Fruit fly (Drosophila melanogaster): ENCODE data around the gene X11Lbeta.

The X11Lbeta gene

DNA sequence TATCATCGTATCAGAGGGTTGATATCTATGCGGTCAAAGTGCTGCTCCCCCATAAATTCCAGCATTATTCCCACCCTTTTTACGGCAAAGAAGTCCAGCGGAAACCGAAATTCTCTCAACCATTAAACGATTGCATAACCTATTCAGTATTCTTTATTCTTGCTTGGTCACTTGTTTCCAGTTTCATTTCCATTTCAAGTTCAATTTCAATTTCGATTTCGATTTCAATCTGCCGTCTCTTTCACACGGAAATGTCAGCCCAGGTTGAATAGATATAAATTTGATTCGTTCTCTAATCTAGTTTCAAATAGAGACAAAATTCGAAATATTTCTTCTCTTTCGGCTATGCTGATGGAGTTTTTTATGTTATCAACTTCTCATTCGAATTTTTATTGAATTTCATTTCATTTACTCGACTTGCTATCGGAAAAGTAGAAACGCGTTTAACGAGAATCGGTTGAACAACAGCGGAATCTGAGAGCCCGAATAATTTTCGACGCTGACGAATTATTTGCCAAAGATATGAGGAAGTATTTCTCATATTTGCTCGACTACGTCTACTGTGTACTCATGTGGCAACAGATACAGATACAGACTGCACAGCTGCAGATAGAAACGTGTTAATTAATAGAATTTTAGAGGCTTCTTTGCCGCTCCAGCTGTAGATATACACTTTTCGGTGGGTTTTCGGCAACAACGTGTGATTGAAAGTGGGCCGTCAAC lies 105.4 kb downstream of the X11Lbeta start:
- no peak for TF ChIP-seq HLH106 (tag; optimal IDR thresholded peaks at IDR 0.05)
- no peak for TF ChIP-seq OdsH (GFP tag; optimal IDR thresholded peaks at IDR 0.05)
- TF ChIP-seq Vsx2 (GFP tag; optimal IDR thresholded peaks at IDR 0.05; ENCODE audit: partially characterized antibody), result no peak
- TF ChIP-seq Dif (GFP tag; optimal IDR thresholded peaks at IDR 0.05; ENCODE audit: partially characterized antibody), result no peak
- TF ChIP-seq dl (GFP tag; optimal IDR thresholded peaks at IDR 0.05; ENCODE audit: insufficient read depth in 1 of 2, partially characterized antibody in 2 of 2), result no peak
- TF ChIP-seq sage (GFP tag; optimal IDR thresholded peaks at IDR 0.05), result no peak
- TF ChIP-seq fru (GFP tag; optimal IDR thresholded peaks at IDR 0.05), result no peak
- TF ChIP-seq brk (GFP tag; optimal IDR thresholded peaks at IDR 0.05), result no peak
- TF ChIP-seq jim (GFP tag; optimal IDR thresholded peaks at IDR 0.05), result no peak
- no peak for TF ChIP-seq CG9705 (GFP tag; optimal IDR thresholded peaks at IDR 0.05)
- no peak for TF ChIP-seq Sp1 (GFP tag; optimal IDR thresholded peaks at IDR 0.05)
- TF ChIP-seq rgr (GFP tag; optimal IDR thresholded peaks at IDR 0.05), result no peak
- TF ChIP-seq Myc (optimal IDR thresholded peaks at IDR 0.05), result no peak
- TF ChIP-seq Rel (GFP tag; optimal IDR thresholded peaks at IDR 0.05), result no peak
- no peak for TF ChIP-seq Rel (tag; optimal IDR thresholded peaks at IDR 0.05)
- TF ChIP-seq CrebA (GFP tag; optimal IDR thresholded peaks at IDR 0.05; ENCODE audit: borderline replicate concordance), result no peak
- no peak for TF ChIP-seq dsf (GFP tag; optimal IDR thresholded peaks at IDR 0.05; ENCODE audit: borderline replicate concordance)
- TF ChIP-seq br (GFP tag; optimal IDR thresholded peaks at IDR 0.05), result no peak

DNA sequence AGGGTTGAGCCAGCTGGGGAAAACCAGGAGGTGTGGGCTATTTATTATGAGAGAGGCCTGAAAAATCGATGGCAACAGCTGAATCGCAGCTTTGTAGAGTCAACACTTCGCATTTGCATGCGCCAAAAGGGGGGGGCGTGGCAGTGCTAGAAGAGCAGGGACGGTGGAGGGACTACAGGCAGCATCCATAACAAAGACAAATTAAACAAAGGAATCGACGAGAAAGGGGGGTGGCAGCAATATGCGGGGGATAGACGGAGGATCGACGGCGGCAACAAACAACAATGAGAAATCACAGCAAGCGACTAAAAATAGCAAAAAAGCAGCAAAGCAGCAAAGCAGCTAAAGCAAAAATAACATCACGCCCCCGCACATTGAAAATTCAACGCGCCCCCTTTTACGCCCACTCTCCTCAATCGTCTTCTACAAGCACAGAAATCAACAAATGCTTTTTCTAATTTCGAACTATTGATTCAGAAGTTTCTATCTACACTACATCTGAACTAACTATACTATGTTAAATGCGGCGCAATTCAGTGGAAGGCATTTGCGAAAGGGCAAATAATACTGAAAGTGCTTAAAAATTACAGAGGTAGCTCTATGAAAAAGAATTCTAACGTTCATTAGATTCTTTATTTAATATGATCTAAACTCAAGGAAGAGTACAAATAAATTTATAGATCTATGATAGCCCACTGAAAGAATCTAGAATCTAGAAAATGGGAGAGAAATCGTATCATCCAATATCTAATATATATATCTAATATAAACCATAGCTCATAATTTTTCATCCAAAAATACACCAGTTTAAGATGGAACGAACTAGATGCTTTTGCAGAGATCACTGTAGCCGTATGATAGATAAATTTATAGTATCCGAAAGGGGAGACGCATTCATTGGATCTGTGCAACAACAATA lies 107.5 kb downstream of the X11Lbeta start:
- TF ChIP-seq OdsH (GFP tag; optimal IDR thresholded peaks at IDR 0.05), result no peak

DNA sequence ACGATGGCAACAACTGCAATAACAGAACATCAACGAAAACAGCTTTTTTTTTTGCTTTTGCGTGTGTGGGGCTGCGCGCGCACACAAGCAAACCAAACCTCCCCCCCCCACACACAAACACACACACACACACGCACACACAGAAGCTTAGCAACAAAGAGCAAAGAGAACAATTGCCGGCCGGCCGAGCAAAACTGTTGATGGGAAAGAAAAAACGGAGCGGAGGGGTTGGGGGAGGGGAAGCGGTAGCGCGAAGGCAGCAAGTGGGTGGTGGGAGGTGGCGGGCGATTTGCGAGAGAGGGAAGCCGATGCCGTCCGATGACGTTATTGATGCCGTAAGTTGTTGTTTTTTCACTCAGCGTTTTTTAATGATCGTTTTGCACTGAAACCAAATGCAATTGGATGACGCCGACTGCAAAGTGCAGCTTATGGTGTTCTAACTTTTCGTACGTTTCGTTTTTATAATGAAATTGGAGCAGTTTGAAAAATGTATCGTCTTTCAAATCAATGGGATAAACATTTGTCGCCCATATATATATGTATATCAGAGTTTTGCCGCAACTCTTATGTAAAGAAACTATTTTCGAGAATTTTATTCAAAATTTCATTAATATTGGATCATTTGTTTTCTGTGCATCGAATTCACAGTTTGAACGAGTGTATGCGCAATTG lies 108.3 kb downstream of the X11Lbeta start:
- no peak for TF ChIP-seq Hr78 (GFP tag; optimal IDR thresholded peaks at IDR 0.05)
- no peak for TF ChIP-seq Sp1 (GFP tag; optimal IDR thresholded peaks at IDR 0.05)
- TF ChIP-seq psq (GFP tag; optimal IDR thresholded peaks at IDR 0.05), result peak; percentile 23
- TF ChIP-seq HLH106 (tag; optimal IDR thresholded peaks at IDR 0.05), result no peak
- peak; percentile 19 for TF ChIP-seq fru (GFP tag; optimal IDR thresholded peaks at IDR 0.05)
- no peak for TF ChIP-seq Myc (optimal IDR thresholded peaks at IDR 0.05)
- no peak for TF ChIP-seq CG9705 (GFP tag; optimal IDR thresholded peaks at IDR 0.05)
- no peak for TF ChIP-seq GATAd (GFP tag; optimal IDR thresholded peaks at IDR 0.05)
- no peak for TF ChIP-seq Vsx2 (GFP tag; optimal IDR thresholded peaks at IDR 0.05; ENCODE audit: partially characterized antibody)
- TF ChIP-seq rgr (GFP tag; optimal IDR thresholded peaks at IDR 0.05), result no peak
- TF ChIP-seq Rel (GFP tag; optimal IDR thresholded peaks at IDR 0.05), result no peak
- peak; percentile 5 for TF ChIP-seq Rel (tag; optimal IDR thresholded peaks at IDR 0.05)
- peak in 1 of 2 experiments; percentile 26 for TF ChIP-seq foxo (GFP tag; optimal IDR thresholded peaks at IDR 0.05)
- no peak for TF ChIP-seq Dif (GFP tag; optimal IDR thresholded peaks at IDR 0.05; ENCODE audit: partially characterized antibody)
- TF ChIP-seq CG32264 (GFP tag; optimal IDR thresholded peaks at IDR 0.05), result no peak
- TF ChIP-seq Jra (GFP tag; optimal IDR thresholded peaks at IDR 0.05), result no peak
- TF ChIP-seq h (GFP tag; optimal IDR thresholded peaks at IDR 0.05), result no peak
- no peak for TF ChIP-seq dsf (GFP tag; optimal IDR thresholded peaks at IDR 0.05; ENCODE audit: borderline replicate concordance)
- TF ChIP-seq N (GFP tag; optimal IDR thresholded peaks at IDR 0.05), result no peak

DNA sequence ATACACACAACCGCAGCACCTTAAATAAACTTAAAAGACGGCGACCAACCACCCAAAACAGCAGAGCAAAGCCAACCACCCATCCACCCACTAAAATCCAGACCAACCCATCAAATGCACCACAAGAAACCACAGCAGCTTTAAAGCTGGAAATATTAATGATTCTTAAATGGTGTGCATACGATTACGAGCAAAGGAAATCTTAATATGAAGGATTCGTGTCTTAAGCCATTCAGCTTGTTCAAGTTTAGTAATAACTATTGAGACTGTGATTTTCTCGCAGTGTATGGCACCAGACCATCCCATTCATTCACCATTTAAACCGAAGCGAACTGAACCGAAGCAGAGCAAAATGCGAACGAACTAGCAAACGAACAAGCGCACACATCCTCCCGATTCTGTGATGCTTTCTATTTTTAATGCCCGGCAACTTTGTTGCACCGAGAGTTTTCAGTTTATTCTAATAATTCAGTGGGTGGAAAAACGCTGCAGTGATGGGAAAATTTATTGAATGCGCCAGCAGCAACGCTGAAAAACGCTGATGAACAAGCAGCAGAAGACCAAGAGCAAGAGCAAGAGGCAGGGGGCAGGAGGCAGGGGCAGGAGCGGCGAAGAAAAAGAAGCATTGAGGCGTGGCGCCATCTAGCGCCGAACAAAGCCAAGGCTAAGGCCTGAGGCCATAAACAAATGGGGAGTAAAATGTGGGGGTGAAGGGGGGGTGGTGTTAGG lies 110.0 kb downstream of the X11Lbeta start:
- TF ChIP-seq dmrt93B (GFP tag; optimal IDR thresholded peaks at IDR 0.05) (peak; percentile 28), brk (GFP tag; optimal IDR thresholded peaks at IDR 0.05) (no peak), psq (GFP tag; optimal IDR thresholded peaks at IDR 0.05) (peak; percentile 30), Sp1 (GFP tag; optimal IDR thresholded peaks at IDR 0.05) (peak; percentile 65), ey (GFP tag; optimal IDR thresholded peaks at IDR 0.05) (peak; percentile 56), Hr78 (GFP tag; optimal IDR thresholded peaks at IDR 0.05) (no peak), CG9705 (GFP tag; optimal IDR thresholded peaks at IDR 0.05) (no peak), woc (GFP tag; optimal IDR thresholded peaks at IDR 0.05) (peak; percentile 25), foxo (GFP tag; optimal IDR thresholded peaks at IDR 0.05) (peak in 1 of 2 experiments; percentile 58), tai (GFP tag; optimal IDR thresholded peaks at IDR 0.05) (no peak), fru (GFP tag; optimal IDR thresholded peaks at IDR 0.05) (peak; percentile 68), dl (GFP tag; optimal IDR thresholded peaks at IDR 0.05; ENCODE audit: insufficient read depth in 1 of 2, partially characterized antibody in 2 of 2) (no peak), jim (GFP tag; optimal IDR thresholded peaks at IDR 0.05) (no peak), Hnf4 (GFP tag; optimal IDR thresholded peaks at IDR 0.05) (no peak), usp (GFP tag; optimal IDR thresholded peaks at IDR 0.05) (no peak), Myc (optimal IDR thresholded peaks at IDR 0.05) (no peak), sv (GFP tag; optimal IDR thresholded peaks at IDR 0.05) (peak; percentile 73), CrebA (GFP tag; optimal IDR thresholded peaks at IDR 0.05; ENCODE audit: borderline replicate concordance) (no peak), N (GFP tag; optimal IDR thresholded peaks at IDR 0.05) (no peak), Rel (GFP tag; optimal IDR thresholded peaks at IDR 0.05) (no peak), Rel (tag; optimal IDR thresholded peaks at IDR 0.05) (no peak), Hr83 (GFP tag; optimal IDR thresholded peaks at IDR 0.05; ENCODE audit: poor library complexity, severe bottlenecking) (no peak), Dfd (GFP tag; optimal IDR thresholded peaks at IDR 0.05) (no peak), sage (GFP tag; optimal IDR thresholded peaks at IDR 0.05) (no peak)

All from whole organism, wandering third instar larva.